Worm (Caenorhabditis elegans) whole organism, young adult: ENCODE results near the gene dcs-1.
A peak's percentile ranks its signal among the peaks of the same experiment; 100 is the strongest.

Experiments used
- C17E4.6 ChIP-seq: fragments of 200-800 bp; sonication (Bioruptor generic); IDR thresholded peaks from 2 replicates; pipeline ENCODE4 v1.3.6; 2022; ENCODE audit warnings: missing genetic modification reagents, missing genetic modification characterization, missing compliant biosample characterization
- D2030.7 ChIP-seq: fragments of 200-800 bp; sonication (Bioruptor generic); IDR thresholded peaks from 2 replicates; pipeline ENCODE4 v1.3.6; 2022; ENCODE audit warnings: missing genetic modification reagents, missing genetic modification characterization, missing compliant biosample characterization
- F22D6.2 ChIP-seq: sonication (generic microtip); optimal IDR thresholded peaks from 2 replicates; lab custom pipeline; 2016; ENCODE audit warnings: mild to moderate bottlenecking, missing genetic modification characterization, missing compliant biosample characterization
- F52B5.7 ChIP-seq: sonication (generic microtip); optimal IDR thresholded peaks from 2 replicates; lab custom pipeline; 2016; ENCODE audit warnings: mild to moderate bottlenecking, missing genetic modification characterization, missing compliant biosample characterization
- F57A8.1 ChIP-seq: fragments of 200-800 bp; sonication (Bioruptor generic); optimal IDR thresholded peaks from 2 replicates; lab custom pipeline; 2018; ENCODE audit warnings: mild to moderate bottlenecking, missing genetic modification characterization, moderate library complexity, missing compliant biosample characterization
- K12H6.12 ChIP-seq: fragments of 200-800 bp; sonication (Bioruptor generic); optimal IDR thresholded peaks from 2 replicates; lab custom pipeline; 2018; ENCODE audit warnings: mild to moderate bottlenecking, missing genetic modification characterization, missing compliant biosample characterization
- bed-1 ChIP-seq: fragments of 200-800 bp; sonication (Bioruptor generic); IDR thresholded peaks from 2 replicates; pipeline ENCODE4 v1.3.6; 2022; ENCODE audit warnings: missing genetic modification reagents, missing genetic modification characterization, missing compliant biosample characterization
- ccch-3 ChIP-seq: fragments of 200-800 bp; sonication (Bioruptor generic); optimal IDR thresholded peaks from 2 replicates; lab custom pipeline; 2018; ENCODE audit warnings: mild to moderate bottlenecking, missing genetic modification characterization, missing compliant biosample characterization
- die-1 ChIP-seq: sonication (generic microtip); optimal IDR thresholded peaks from 2 replicates; lab custom pipeline; 2016; ENCODE audit warnings: missing genotype, mild to moderate bottlenecking, missing genetic modification characterization, missing compliant biosample characterization
- dox-1 ChIP-seq: fragments of 200-800 bp; sonication (Bioruptor generic); IDR thresholded peaks from 2 replicates; pipeline ENCODE4 v1.3.6; 2022; ENCODE audit warnings: missing genetic modification reagents, missing genetic modification characterization, missing compliant biosample characterization
- egl-44 ChIP-seq: fragments of 200-800 bp; sonication (Bioruptor generic); IDR thresholded peaks from 2 replicates; pipeline ENCODE4 v1.3.6; 2022; ENCODE audit warnings: missing genetic modification reagents, missing genetic modification characterization, missing compliant biosample characterization
- egrh-3 ChIP-seq: fragments of 200-800 bp; sonication (Bioruptor generic); IDR thresholded peaks from 2 replicates; pipeline ENCODE4 v1.3.6; 2022; ENCODE audit warnings: missing genetic modification reagents, missing genetic modification characterization, missing compliant biosample characterization
- ekl-4 ChIP-seq: fragments of 200-800 bp; sonication (Bioruptor generic); IDR thresholded peaks from 2 replicates; pipeline ENCODE4 v1.3.6; 2022; ENCODE audit warnings: missing genetic modification reagents, missing genetic modification characterization, missing compliant biosample characterization
- hmg-1.2 ChIP-seq: fragments of 200-800 bp; sonication (Bioruptor generic); IDR thresholded peaks from 2 replicates; pipeline ENCODE4 v1.3.6; 2022; ENCODE audit warnings: missing genetic modification reagents, missing genetic modification characterization, missing compliant biosample characterization
- hmg-20 ChIP-seq: fragments of 200-800 bp; sonication (Bioruptor generic); IDR thresholded peaks from 2 replicates; pipeline ENCODE4 v1.3.6; 2022; ENCODE audit warnings: missing genetic modification reagents, missing genetic modification characterization, missing compliant biosample characterization
- hrde-1 ChIP-seq: sonication (generic microtip); optimal IDR thresholded peaks from 2 replicates; lab custom pipeline; 2016; ENCODE audit warnings: missing genetic modification characterization, mild to moderate bottlenecking, missing compliant biosample characterization, moderate library complexity, missing genotype, missing genetic modification reagents, borderline replicate concordance
- let-607 ChIP-seq, 2 experiments: fragments of 200-800 bp in 1 of 2; sonication (Bioruptor generic) in 1 of 2; sonication (generic microtip) in 1 of 2; optimal IDR thresholded peaks; 2 replicates each; lab custom pipeline; 2016 to 2018; ENCODE audit warnings: mild to moderate bottlenecking in 2 of 2, missing compliant biosample characterization in 2 of 2, missing genetic modification characterization in 2 of 2, moderate library complexity in 2 of 2, missing genotype in 1 of 2
- lsy-27 ChIP-seq: sonication (generic microtip); optimal IDR thresholded peaks from 2 replicates; lab custom pipeline; 2017; ENCODE audit warnings: missing genetic modification characterization, mild to moderate bottlenecking, missing compliant biosample characterization, antibody characterized with exemption, missing genotype, borderline replicate concordance; ENCODE audit not compliant: insufficient read depth
- madf-8 ChIP-seq: fragments of 200-800 bp; sonication (Bioruptor generic); conservative IDR thresholded peaks from 2 replicates; pipeline ENCODE4 v1.3.6; 2022; ENCODE audit warnings: missing genetic modification reagents, missing genetic modification characterization, missing compliant biosample characterization
- mes-4 ChIP-seq: sonication (generic microtip); optimal IDR thresholded peaks from 2 replicates; lab custom pipeline; 2016; ENCODE audit warnings: missing genotype, missing genetic modification characterization, missing compliant biosample characterization
- nfya-1 ChIP-seq: sonication (generic microtip); optimal IDR thresholded peaks from 2 replicates; lab custom pipeline; 2017; ENCODE audit warnings: antibody characterized with exemption, missing compliant biosample characterization, missing genetic modification characterization, borderline replicate concordance; ENCODE audit not compliant: insufficient read depth
- nfyb-1 ChIP-seq: fragments of 200-800 bp; sonication (Bioruptor generic); IDR thresholded peaks from 2 replicates; pipeline ENCODE4 v1.3.6; 2022; ENCODE audit warnings: missing genetic modification reagents, missing genetic modification characterization, missing compliant biosample characterization
- nhr-179 ChIP-seq: sonication (generic microtip); optimal IDR thresholded peaks from 2 replicates; lab custom pipeline; 2016; ENCODE audit warnings: mild to moderate bottlenecking, missing genetic modification characterization, missing compliant biosample characterization
- rcor-1 ChIP-seq: fragments of 200-800 bp; sonication (Bioruptor generic); IDR thresholded peaks from 2 replicates; pipeline ENCODE4 v1.3.6; 2022; ENCODE audit warnings: missing genetic modification reagents, missing genetic modification characterization, missing compliant biosample characterization
- rec-8 ChIP-seq, 2 experiments: sonication (generic microtip); optimal IDR thresholded peaks; 2 replicates each; lab custom pipeline; 2016; ENCODE audit warnings: mild to moderate bottlenecking in 2 of 2, missing genetic modification characterization in 2 of 2, missing genetic modification reagents in 2 of 2, missing genotype in 2 of 2, missing biosample characterization in 1 of 2, missing compliant biosample characterization in 1 of 2, moderate library complexity in 1 of 2
- snpc-3.4 ChIP-seq: sonication (generic microtip); optimal IDR thresholded peaks from 2 replicates; lab custom pipeline; 2017; ENCODE audit warnings: missing genetic modification characterization, mild to moderate bottlenecking, missing compliant biosample characterization, antibody characterized with exemption, moderate library complexity, missing genotype, missing genetic modification reagents
- tlf-1 ChIP-seq: fragments of 200-800 bp; sonication (Bioruptor generic); optimal IDR thresholded peaks from 2 replicates; lab custom pipeline; 2018; ENCODE audit warnings: mild to moderate bottlenecking, missing genetic modification characterization, missing compliant biosample characterization
- unc-62 ChIP-seq: fragments of 150-350 bp; optimal IDR thresholded peaks from 2 replicates; lab custom pipeline; 2014; ENCODE audit warnings: missing biosample characterization, missing genetic modification reagents, missing genetic modification characterization
- xnd-1 ChIP-seq: sonication (generic microtip); optimal IDR thresholded peaks from 2 replicates; lab custom pipeline; 2016; ENCODE audit warnings: missing genotype, missing genetic modification reagents, missing genetic modification characterization, missing compliant biosample characterization
- ztf-18 ChIP-seq: sonication (generic microtip); optimal IDR thresholded peaks from 2 replicates; lab custom pipeline; 2016; ENCODE audit warnings: missing genotype, mild to moderate bottlenecking, missing genetic modification characterization, missing compliant biosample characterization
- ztf-25 ChIP-seq: fragments of 200-800 bp; sonication (Bioruptor generic); IDR thresholded peaks from 2 replicates; pipeline ENCODE4 v1.3.6; 2022; ENCODE audit warnings: missing genetic modification reagents, missing genetic modification characterization, missing compliant biosample characterization
- ztf-26 ChIP-seq: sonication (generic microtip); optimal IDR thresholded peaks from 2 replicates; lab custom pipeline; 2017; ENCODE audit warnings: missing genetic modification characterization, missing compliant biosample characterization
- ztf-3 ChIP-seq: fragments of 200-800 bp; sonication (Bioruptor generic); optimal IDR thresholded peaks from 2 replicates; lab custom pipeline; 2018; ENCODE audit warnings: mild to moderate bottlenecking, missing genetic modification characterization, missing compliant biosample characterization

dcs-1 gene

DNA sequence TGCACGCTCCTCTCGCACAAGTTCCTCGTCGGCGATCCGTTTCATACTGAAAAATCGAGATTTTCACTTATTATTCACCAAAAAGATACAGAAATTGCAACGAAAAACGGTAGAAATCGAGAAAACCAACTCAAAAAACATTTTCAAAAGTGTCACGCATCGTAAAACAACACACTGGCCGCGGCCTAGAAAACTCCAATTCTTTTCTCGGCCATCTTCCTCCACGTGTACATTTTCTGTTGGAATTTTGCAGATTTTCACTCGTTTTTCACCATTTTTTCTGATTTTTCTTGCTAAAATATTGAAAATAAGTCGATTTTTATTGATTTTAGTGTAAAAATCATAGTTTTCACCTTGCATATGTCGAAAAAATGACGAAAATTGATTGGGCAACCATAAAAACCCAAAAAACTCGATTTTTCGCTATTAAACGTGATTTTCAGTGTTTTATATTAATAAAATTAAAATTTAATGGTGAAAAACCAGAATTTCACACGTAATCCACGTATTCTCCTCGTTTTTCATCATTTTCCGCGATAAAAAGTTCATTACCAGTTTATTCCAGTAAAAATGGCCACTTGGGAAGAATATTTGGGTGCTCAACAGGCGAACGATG is at the start of gene dcs-1, which contains the start of gene sec-23:
dcs-1 (minus strand) TSS at position 46 of the 616 bp plus-strand sequence.
sec-23 (plus strand) TSS at position 566 of the 616 bp plus-strand sequence.
- TF ChIP-seq F22D6.2 (tag; lab: Kevin White, UChicago), result no peak
- TF ChIP-seq dox-1, result 0 out of 2 replicates have a peak, but pooled peaks have one; percentile 21
- TF ChIP-seq lsy-27 (tag; lab: Kevin White, UChicago), result no peak
- 0 out of 2 replicates have a peak, but pooled peaks have one; percentile 11 for TF ChIP-seq D2030.7 (GFP tag; lab: Robert Waterston, UW)
- peak; percentile 12 for TF ChIP-seq snpc-3.4 (tag; lab: Kevin White, UChicago)
- TF ChIP-seq ekl-4 (GFP tag; lab: Robert Waterston, UW), result no peak
- TF ChIP-seq unc-62 (GFP tag; lab: Kevin White, UChicago), result no peak
- TF ChIP-seq ztf-18 (tag; lab: Kevin White, UChicago), result no peak
- TF ChIP-seq rec-8 (tag; optimal IDR thresholded peaks at IDR 0.05; lab: Kevin White, UChicago), result peak in 1 of 2 experiments; percentile 15
- TF ChIP-seq tlf-1 (GFP tag; lab: Kevin White, UChicago), result no peak
- no peak for TF ChIP-seq F57A8.1 (GFP tag; lab: Kevin White, UChicago)
- TF ChIP-seq egl-44, result no peak
- TF ChIP-seq ccch-3 (GFP tag; lab: Kevin White, UChicago), result no peak
- TF ChIP-seq xnd-1 (tag; lab: Kevin White, UChicago), result no peak
- TF ChIP-seq ztf-3 (GFP tag; lab: Kevin White, UChicago), result no peak
- TF ChIP-seq let-607 (tag; optimal IDR thresholded peaks at IDR 0.05; lab: Kevin White, UChicago), result peak; percentile 97 to 98
- no peak for TF ChIP-seq bed-1 (GFP tag; lab: Robert Waterston, UW)

DNA sequence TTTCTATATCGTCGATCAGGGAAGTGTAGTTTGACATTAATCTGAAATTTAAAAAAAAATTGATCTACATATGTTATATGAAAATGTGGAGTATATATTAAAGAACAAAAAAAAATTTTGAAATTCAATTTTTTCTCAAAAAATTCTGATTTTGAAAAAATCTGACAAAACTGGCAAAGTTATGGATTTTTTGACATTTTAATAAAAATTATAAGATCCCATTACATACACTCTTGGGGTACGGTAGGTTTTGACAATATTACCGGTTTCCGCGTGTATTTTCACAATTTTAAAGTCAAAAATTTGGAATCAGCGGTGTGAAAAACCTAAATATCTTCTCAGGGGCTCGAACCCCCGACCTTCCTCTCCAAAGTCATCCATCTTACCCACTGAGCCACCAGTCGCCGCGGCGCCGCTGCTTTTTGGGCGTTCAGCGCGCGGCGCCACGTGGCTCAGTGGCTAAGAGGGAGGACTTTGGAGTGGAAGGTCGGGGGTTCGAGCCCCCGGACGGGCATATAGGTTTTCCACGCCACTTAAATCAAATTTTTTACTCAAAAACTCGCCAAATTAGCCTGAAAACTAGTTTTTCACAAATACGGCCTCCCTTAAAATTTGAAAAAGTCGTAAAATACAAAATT is 48.0 kb upstream of the dcs-1 start, which contains the start of gene Y113G7A.14:
Y113G7A.14 (minus strand) TSS at position 51 of the 638 bp plus-strand sequence.
- TF ChIP-seq ekl-4 (GFP tag; lab: Robert Waterston, UW) (no peak), egrh-3 (peak; percentile 67; the same call in 1 of the 2 replicates), C17E4.6 (GFP tag; lab: Robert Waterston, UW) (no peak), nfya-1 (tag; lab: Kevin White, UChicago) (no peak), F52B5.7 (no peak), hmg-1.2 (GFP tag; lab: Robert Waterston, UW) (no peak), ztf-25 (0 out of 2 replicates have a peak, but pooled peaks have one; percentile 48)

DNA sequence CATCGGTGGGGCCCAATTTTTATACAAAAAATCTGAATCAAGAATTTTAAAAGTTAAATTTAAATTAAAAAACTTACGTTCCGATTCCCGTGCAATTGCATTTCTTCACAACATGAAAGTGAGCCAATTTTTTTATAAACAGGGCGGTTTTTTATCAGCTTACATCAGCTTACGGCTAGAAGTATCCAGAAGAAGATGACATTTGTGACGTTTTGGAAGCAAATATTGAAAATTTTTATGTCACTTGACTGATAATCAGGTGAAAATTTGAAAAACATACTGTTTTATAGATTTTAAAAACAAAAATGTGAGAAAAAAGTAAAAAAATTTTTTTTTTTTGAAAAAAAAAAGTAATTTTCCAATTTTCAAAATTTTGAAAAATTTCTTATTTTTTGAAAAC is 44.7 kb upstream of the dcs-1 start, which contains the start of gene Y113G7A.22:
Y113G7A.22 (minus strand) TSS at position 101 of the 400 bp plus-strand sequence.
- TF ChIP-seq ztf-26 (tag; lab: Kevin White, UChicago) (no peak), hmg-20 (GFP tag; lab: Robert Waterston, UW) (no peak), die-1 (tag; lab: Kevin White, UChicago) (no peak), rcor-1 (GFP tag; lab: Robert Waterston, UW) (no peak), nhr-179 (tag; lab: Kevin White, UChicago) (no peak), nfyb-1 (no peak), K12H6.12 (tag; lab: Kevin White, UChicago) (no peak), mes-4 (tag; lab: Kevin White, UChicago) (no peak), F57A8.1 (GFP tag; lab: Kevin White, UChicago) (no peak), hrde-1 (no peak), madf-8 (GFP tag; lab: Robert Waterston, UW) (no peak)
